Fruit fly (Drosophila melanogaster) whole organism, pupa: ENCODE measurements around the gene Orct.

Source experiments
- CG10348 ChIP-seq: fragments of 200-800 bp; sonication (Bioruptor generic); IDR thresholded peaks from 2 replicates; pipeline ENCODE4 v1.3.6; 2022; ENCODE audit warnings: missing biosample characterization, missing genetic modification characterization
- CG12605 ChIP-seq: fragments of 200-800 bp; sonication (Bioruptor generic); IDR thresholded peaks from 2 replicates; pipeline ENCODE4 v1.3.6; 2022; ENCODE audit warnings: missing biosample characterization, missing genetic modification characterization
- CG13204 ChIP-seq: fragments of 200-800 bp; sonication (Bioruptor generic); optimal IDR thresholded peaks from 2 replicates; lab custom pipeline; 2018; ENCODE audit warnings: missing biosample characterization, mild to moderate bottlenecking, missing genetic modification characterization, moderate library complexity
- CG8159 ChIP-seq: fragments of 200-800 bp; sonication (Bioruptor generic); optimal IDR thresholded peaks from 3 replicates; lab custom pipeline; 2018; ENCODE audit warnings: missing biosample characterization, mild to moderate bottlenecking, missing genetic modification characterization, moderate library complexity
- D1 ChIP-seq: fragments of 200-800 bp; sonication (Bioruptor generic); optimal IDR thresholded peaks from 2 replicates; lab custom pipeline; 2018; ENCODE audit warnings: missing biosample characterization, mild to moderate bottlenecking, missing genetic modification characterization, moderate library complexity
- Ets98B ChIP-seq: fragments of 200-800 bp; sonication (Bioruptor generic); IDR thresholded peaks from 2 replicates; pipeline ENCODE4 v1.3.6; 2022; ENCODE audit warnings: missing biosample characterization, missing genetic modification characterization
- Pif1A ChIP-seq: fragments of 200-800 bp; sonication (Bioruptor generic); optimal IDR thresholded peaks from 3 replicates; lab custom pipeline; 2016; ENCODE audit warnings: missing biosample characterization, missing genetic modification characterization
- Pif1B ChIP-seq: fragments of 200-800 bp; sonication (Bioruptor generic); optimal IDR thresholded peaks from 3 replicates; lab custom pipeline; 2016; ENCODE audit warnings: missing biosample characterization, missing genetic modification characterization
- Snoo ChIP-seq: fragments of 200-800 bp; sonication (Bioruptor generic); optimal IDR thresholded peaks from 3 replicates; lab custom pipeline; 2017; ENCODE audit warnings: missing biosample characterization, mild to moderate bottlenecking, missing genetic modification characterization, inconsistent platforms
- fd96Ca ChIP-seq: fragments of 200-800 bp; sonication (Bioruptor generic); IDR thresholded peaks from 3 replicates; pipeline ENCODE4 v1.3.6; 2022; ENCODE audit warnings: missing biosample characterization, missing genetic modification characterization

DNA sequence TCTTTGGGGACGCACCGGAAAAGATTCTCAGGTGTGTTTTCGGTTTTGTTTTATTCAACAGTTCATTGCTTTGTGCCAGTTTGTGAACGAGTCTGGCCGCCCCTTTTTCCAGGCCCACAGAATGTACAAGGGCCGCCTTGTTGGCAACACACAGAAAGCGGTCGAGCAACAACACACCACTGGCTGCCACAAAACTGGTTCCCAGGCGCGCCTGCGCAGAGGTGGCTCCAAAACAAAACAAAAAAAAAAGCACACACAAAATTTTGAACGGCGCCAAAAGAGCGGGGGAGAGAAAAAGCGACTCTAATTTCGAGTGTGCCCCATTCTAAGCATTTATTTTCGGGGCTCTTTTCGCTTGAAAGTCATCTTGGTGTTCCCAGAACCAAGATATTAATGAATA is 23.1 kb downstream of the Orct start:
- TF ChIP-seq D1 (tag; lab: Kevin White, UChicago) = no peak
- no peak for TF ChIP-seq CG10348 (GFP tag; lab: Robert Waterston, UW)
- TF ChIP-seq Ets98B = no peak
- no peak for TF ChIP-seq CG12605 (GFP tag; lab: Robert Waterston, UW)
- TF ChIP-seq CG8159 (tag; lab: Kevin White, UChicago) = no peak
- no peak for TF ChIP-seq Pif1B (GFP tag; lab: Kevin White, UChicago)
- TF ChIP-seq fd96Ca (GFP tag; lab: Robert Waterston, UW) = no peak
- no peak for TF ChIP-seq Pif1A
- no peak for TF ChIP-seq Snoo
- peak; percentile 12 for TF ChIP-seq CG13204 (GFP tag; lab: Kevin White, UChicago)
